Fruit fly (Drosophila melanogaster): ENCODE data around the gene CG13653.

CG13653 gene

dm6 chr3R:25194723-25195577 lies at the start of gene CG13653:
CG13653 (plus strand) TSS chr3R:25195527.
- TF ChIP-seq CG3032 (tag; optimal IDR thresholded peaks at IDR 0.05) = no peak
- no peak for TF ChIP-seq Met (GFP tag; optimal IDR thresholded peaks at IDR 0.05)
- no peak for TF ChIP-seq CG8119 (GFP tag; IDR thresholded peaks at IDR 0.05)
- no peak for TF ChIP-seq cyc (GFP tag; optimal IDR thresholded peaks at IDR 0.05)
- no peak for TF ChIP-seq CG4318 (GFP tag; optimal IDR thresholded peaks at IDR 0.05)
- TF ChIP-seq CG8632 (GFP tag; optimal IDR thresholded peaks at IDR 0.05) = no peak
- no peak for TF ChIP-seq fkh (GFP tag; optimal IDR thresholded peaks at IDR 0.05)
- TF ChIP-seq Hr38 (GFP tag; optimal IDR thresholded peaks at IDR 0.05) = no peak
- TF ChIP-seq CG11294 (GFP tag; IDR thresholded peaks at IDR 0.05) = no peak
- no peak for TF ChIP-seq spab (GFP tag; optimal IDR thresholded peaks at IDR 0.05)
- no peak for TF ChIP-seq acj6 (GFP tag; optimal IDR thresholded peaks at IDR 0.05)
- TF ChIP-seq OdsH (GFP tag; optimal IDR thresholded peaks at IDR 0.05) = no peak
- no peak for TF ChIP-seq Eip75B (GFP tag; optimal IDR thresholded peaks at IDR 0.05)
- no peak for TF ChIP-seq achi (GFP tag; optimal IDR thresholded peaks at IDR 0.05)
- no peak for TF ChIP-seq pdm3 (GFP tag; optimal IDR thresholded peaks at IDR 0.05)

dm6 chr3R:25152342-25152741 lies 43.0 kb upstream of the CG13653 start:
- TF ChIP-seq Hr38 (GFP tag; optimal IDR thresholded peaks at IDR 0.05) (no peak), svp (GFP tag) (peak; percentile 15), dsx (GFP tag; optimal IDR thresholded peaks at IDR 0.05; ENCODE audit: poor library complexity, severe bottlenecking) (no peak), CG11762 (GFP tag; optimal IDR thresholded peaks at IDR 0.05; ENCODE audit: insufficient read depth) (no peak), Hr39 (GFP tag; optimal IDR thresholded peaks at IDR 0.05) (no peak), Eip78C (GFP tag) (peak; percentile 27), CG32006 (GFP tag; optimal IDR thresholded peaks at IDR 0.05) (peak; percentile 2)

dm6 chr3R:25161520-25161919 lies 33.8 kb upstream of the CG13653 start:
- no peak for TF ChIP-seq ss (GFP tag; optimal IDR thresholded peaks at IDR 0.05)
- TF ChIP-seq OdsH (GFP tag; optimal IDR thresholded peaks at IDR 0.05) = no peak
- TF ChIP-seq svp (GFP tag) = peak; percentile 13
- TF ChIP-seq Eip78C (GFP tag) = peak; percentile 60

- TF ChIP-seq Ets96B (tag; optimal IDR thresholded peaks at IDR 0.05) (no peak), Lpt (GFP tag; optimal IDR thresholded peaks at IDR 0.05) (no peak), dac (GFP tag; optimal IDR thresholded peaks at IDR 0.05) (no peak), CG16779 (tag; optimal IDR thresholded peaks at IDR 0.05) (no peak), Eip75B (GFP tag; optimal IDR thresholded peaks at IDR 0.05) (no peak), CG8119 (GFP tag; IDR thresholded peaks at IDR 0.05) (no peak), Met (GFP tag; optimal IDR thresholded peaks at IDR 0.05) (no peak)
Measured at dm6 chr3R:25166788-25167187, 28.5 kb upstream of the CG13653 start.

- TF ChIP-seq svp (GFP tag) (peak; percentile 36), eg (GFP tag; IDR thresholded peaks at IDR 0.05) (no peak), Eip78C (GFP tag) (peak; percentile 69), fkh (GFP tag; optimal IDR thresholded peaks at IDR 0.05) (no peak), CG10669 (GFP tag; optimal IDR thresholded peaks at IDR 0.05) (no peak), esn (GFP tag; optimal IDR thresholded peaks at IDR 0.05) (no peak)
Measured at dm6 chr3R:25167407-25168191, 27.7 kb upstream of the CG13653 start.

Data from whole organism, prepupa.